Worm (Caenorhabditis elegans): ENCODE results near the gene F29B9.1.

Gene F29B9.1

DNA sequence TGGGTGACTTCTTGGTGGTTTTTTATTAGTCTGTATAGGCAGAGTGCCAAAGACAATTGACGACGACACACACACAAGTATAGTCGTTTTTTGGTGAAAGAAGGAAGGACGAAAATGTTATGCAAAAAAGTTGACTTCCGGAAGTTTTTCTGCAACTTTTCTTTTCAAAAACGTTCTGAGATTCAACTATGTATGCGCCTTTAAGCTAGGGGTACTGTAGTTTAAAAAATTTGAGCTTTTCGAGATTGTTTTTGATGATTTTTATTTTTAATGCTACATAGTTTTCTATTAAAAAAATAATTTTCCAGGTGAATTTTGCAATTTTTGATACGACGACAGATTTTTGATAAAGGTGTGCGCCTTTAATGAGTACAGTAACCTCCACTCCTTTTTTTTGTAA, 2.7 kb downstream of the F29B9.1 start:
- TF ChIP-seq hnd-1 (tag; optimal IDR thresholded peaks at IDR 0.05), result no peak

DNA sequence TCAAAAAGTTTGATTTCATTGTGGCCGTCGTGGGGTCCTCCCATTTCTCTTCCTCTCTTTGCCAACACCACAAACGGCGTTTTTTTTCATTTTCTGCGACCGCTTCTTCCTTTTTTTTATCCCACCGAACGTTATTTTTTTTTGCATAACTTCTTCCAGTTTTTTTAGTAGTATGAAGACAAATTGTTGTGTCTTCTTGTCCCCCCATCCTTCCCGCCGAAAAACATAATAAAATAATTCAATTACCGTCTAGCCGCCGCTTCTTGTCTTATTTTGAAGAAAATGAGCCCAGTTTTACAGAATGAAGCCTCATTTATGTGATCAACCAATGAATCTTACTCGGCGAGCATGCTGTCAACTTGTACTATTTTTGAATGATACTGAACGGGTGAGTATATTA, 4.1 kb downstream of the F29B9.1 start, which contains the start of gene F29B9.12:
Gene F29B9.12, plus strand, starts transcription at position 301 of the 400 bp plus-strand sequence.
- TF ChIP-seq ama-1 (optimal IDR thresholded peaks at IDR 0.05), result no peak

DNA sequence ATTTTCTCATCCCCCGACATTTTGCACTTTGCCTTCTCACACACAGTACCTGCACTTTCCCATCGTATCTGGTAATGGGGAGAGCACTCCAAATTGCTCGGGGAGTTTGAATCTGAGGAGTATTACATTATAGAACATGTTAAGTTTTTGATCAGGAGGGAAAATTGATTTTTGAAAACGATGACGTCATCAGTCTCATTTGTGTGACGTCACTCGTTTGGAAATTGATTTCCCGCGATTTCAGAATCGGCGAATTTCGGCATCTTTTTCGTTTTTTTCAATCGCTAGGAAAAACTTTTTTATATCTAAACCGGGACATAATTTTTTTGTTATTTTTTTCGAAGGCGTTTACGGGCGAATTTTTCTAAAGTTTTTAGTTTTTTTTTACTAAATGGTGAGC, 8.2 kb downstream of the F29B9.1 start:
- TF ChIP-seq scrt-1 (GFP tag; IDR thresholded peaks at IDR 0.05), result no peak
- TF ChIP-seq hmbx-1 (tag; optimal IDR thresholded peaks at IDR 0.05), result no peak
- no peak for TF ChIP-seq hmg-4 (GFP tag; optimal IDR thresholded peaks at IDR 0.05)
- TF ChIP-seq tbx-37 (GFP tag; conservative IDR thresholded peaks at IDR 0.05), result no peak
- TF ChIP-seq aly-1 (tag; optimal IDR thresholded peaks at IDR 0.05), result no peak
- TF ChIP-seq sea-1 (GFP tag; conservative IDR thresholded peaks at IDR 0.05), result no peak
- no peak for TF ChIP-seq flt-1 (GFP tag; IDR thresholded peaks at IDR 0.05)

DNA sequence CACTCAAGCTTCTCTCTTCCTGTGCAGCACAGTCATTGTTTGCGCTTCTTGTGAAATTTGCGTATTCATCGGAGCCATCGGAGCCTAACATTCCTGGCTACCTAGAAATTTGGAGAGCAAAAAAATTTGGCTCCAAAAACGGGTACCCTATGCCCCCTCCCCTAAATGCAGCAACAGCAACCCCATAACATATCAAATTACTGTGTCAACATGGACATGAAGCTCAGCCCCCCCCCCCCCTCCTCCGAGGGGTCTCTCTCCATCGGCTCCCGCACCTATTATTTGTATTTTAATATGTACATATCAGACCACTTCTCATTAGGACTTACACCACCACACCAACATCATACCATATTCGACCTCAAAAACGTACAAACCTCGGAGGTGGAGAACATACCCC, 9.1 kb downstream of the F29B9.1 start:
- TF ChIP-seq sea-1 (GFP tag; conservative IDR thresholded peaks at IDR 0.05) (no peak), pes-1 (GFP tag; IDR thresholded peaks at IDR 0.05) (no peak), hnd-1 (tag; optimal IDR thresholded peaks at IDR 0.05) (no peak), hmbx-1 (tag; optimal IDR thresholded peaks at IDR 0.05) (no peak), ceh-36 (tag; optimal IDR thresholded peaks at IDR 0.05) (no peak)

DNA sequence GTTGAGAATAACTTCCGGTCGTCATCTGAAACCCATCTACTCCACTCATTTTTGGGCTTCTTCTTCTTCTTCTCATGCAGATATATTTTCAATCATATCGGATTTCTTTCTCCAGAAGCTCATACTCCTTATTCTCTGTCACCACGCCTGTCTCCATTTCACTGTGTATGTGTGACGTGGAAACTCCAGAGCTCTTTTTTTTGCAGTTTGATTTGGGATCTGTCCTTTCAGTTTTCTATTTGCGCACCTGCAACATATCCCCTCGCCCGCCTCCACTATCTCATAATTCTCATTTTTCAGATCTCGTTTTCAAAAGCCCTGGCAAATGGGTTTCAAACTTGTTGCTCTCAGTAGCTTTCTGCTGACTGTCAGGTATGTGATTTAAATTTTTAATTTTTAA, 13.5 kb downstream of the F29B9.1 start, which contains the start of gene kin-36:
Gene kin-36, plus strand, starts transcription at position 301 of the 400 bp plus-strand sequence.
- TF ChIP-seq B0310.2 (tag; optimal IDR thresholded peaks at IDR 0.05) (no peak), pes-1 (GFP tag; IDR thresholded peaks at IDR 0.05) (no peak), tbx-37 (GFP tag; conservative IDR thresholded peaks at IDR 0.05) (no peak), F13C5.2 (tag; optimal IDR thresholded peaks at IDR 0.05) (no peak), sea-1 (GFP tag; conservative IDR thresholded peaks at IDR 0.05) (no peak), aly-1 (tag; optimal IDR thresholded peaks at IDR 0.05) (no peak), tra-4 (tag; optimal IDR thresholded peaks at IDR 0.05) (no peak), ets-7 (tag; optimal IDR thresholded peaks at IDR 0.05) (no peak), scrt-1 (GFP tag; IDR thresholded peaks at IDR 0.05) (no peak), ceh-36 (tag; optimal IDR thresholded peaks at IDR 0.05) (no peak), tbx-11 (GFP tag; IDR thresholded peaks at IDR 0.05) (no peak), ama-1 (optimal IDR thresholded peaks at IDR 0.05) (no peak), flt-1 (GFP tag; IDR thresholded peaks at IDR 0.05) (no peak)

DNA sequence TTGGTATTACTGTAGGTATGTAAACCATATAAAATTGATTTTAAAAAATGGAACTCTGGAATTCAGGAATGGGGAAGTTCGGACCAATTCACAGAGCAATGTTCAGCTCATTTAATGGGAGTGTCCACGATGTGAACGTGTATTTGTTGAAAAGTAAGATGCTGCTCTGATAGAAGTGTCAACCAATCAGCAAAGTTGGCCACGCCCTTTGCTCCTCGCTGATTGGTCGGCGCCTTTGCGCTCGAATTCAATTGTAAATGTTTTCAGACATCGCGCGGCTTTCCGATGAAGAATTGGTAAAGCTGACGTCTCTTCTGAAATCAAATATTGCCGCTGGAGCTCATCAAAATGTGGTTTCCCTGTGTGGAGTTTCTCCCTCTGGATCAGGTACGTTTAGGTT, 18.0 kb downstream of the F29B9.1 start:
- TF ChIP-seq hmbx-1 (tag; optimal IDR thresholded peaks at IDR 0.05) (no peak), ceh-36 (tag; optimal IDR thresholded peaks at IDR 0.05) (no peak), flt-1 (GFP tag; IDR thresholded peaks at IDR 0.05) (no peak), hmg-4 (GFP tag; optimal IDR thresholded peaks at IDR 0.05) (no peak), pes-1 (GFP tag; IDR thresholded peaks at IDR 0.05) (no peak), tbx-11 (GFP tag; IDR thresholded peaks at IDR 0.05) (no peak), sea-1 (GFP tag; conservative IDR thresholded peaks at IDR 0.05) (no peak), tra-4 (tag; optimal IDR thresholded peaks at IDR 0.05) (no peak), aly-1 (tag; optimal IDR thresholded peaks at IDR 0.05) (no peak), hnd-1 (tag; optimal IDR thresholded peaks at IDR 0.05) (no peak), B0310.2 (tag; optimal IDR thresholded peaks at IDR 0.05) (no peak), ama-1 (optimal IDR thresholded peaks at IDR 0.05) (no peak), ets-7 (tag; optimal IDR thresholded peaks at IDR 0.05) (no peak)

DNA sequence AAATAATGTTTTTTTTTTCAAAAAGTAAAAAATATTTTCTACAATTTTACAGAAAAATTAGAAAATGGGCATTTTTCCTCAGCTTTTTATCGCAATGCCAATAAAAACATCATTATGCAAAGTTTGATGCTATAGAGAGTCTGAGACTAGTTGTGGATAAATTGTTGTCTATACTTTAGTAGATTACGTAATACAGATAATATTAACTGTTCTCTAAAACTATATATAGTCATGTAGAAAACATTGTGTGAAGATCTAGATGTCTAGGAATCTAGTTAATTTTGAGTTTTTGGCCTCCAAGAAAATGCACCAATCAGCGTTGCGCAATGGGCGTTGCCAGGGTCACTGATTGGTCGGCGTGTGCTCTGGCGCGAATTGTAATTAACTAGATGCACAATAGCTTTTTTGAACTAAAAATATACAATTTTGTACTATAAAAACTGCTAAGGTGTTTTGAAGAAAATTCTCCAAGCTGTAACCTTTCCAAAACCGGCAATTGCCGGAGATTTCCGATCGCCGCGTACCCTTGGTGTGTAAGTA, 21.2 kb downstream of the F29B9.1 start:
- no peak for TF ChIP-seq aly-1 (tag; optimal IDR thresholded peaks at IDR 0.05)
- TF ChIP-seq ets-7 (tag; optimal IDR thresholded peaks at IDR 0.05), result no peak
- no peak for TF ChIP-seq ama-1 (optimal IDR thresholded peaks at IDR 0.05)
- TF ChIP-seq tbx-37 (GFP tag; conservative IDR thresholded peaks at IDR 0.05), result no peak
- no peak for TF ChIP-seq B0310.2 (tag; optimal IDR thresholded peaks at IDR 0.05)
- no peak for TF ChIP-seq ceh-36 (tag; optimal IDR thresholded peaks at IDR 0.05)
- TF ChIP-seq tra-4 (tag; optimal IDR thresholded peaks at IDR 0.05), result no peak
- TF ChIP-seq ceh-13 (GFP tag; optimal IDR thresholded peaks at IDR 0.05), result no peak
- no peak for TF ChIP-seq hmbx-1 (tag; optimal IDR thresholded peaks at IDR 0.05)

DNA sequence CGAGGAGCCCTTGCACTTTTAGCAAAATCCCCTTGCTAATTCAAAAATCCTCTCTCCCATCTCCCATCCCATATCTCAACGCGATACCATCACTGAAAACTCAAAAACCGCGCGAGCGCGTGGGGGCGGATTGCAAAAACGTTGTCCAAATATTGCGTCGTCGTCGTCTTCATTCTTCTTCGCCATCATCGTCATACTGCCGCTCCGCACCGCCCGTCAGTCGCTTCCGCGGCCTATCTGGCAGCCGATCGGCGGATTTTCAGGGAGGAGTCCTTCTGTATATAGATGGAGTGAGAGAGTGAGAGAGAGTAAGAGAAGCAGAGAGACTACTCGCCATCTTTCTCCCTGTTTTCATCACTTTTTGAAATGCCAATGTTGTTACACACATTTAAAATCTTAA, 21.7 kb downstream of the F29B9.1 start:
- no peak for TF ChIP-seq pes-1 (GFP tag; IDR thresholded peaks at IDR 0.05)

DNA sequence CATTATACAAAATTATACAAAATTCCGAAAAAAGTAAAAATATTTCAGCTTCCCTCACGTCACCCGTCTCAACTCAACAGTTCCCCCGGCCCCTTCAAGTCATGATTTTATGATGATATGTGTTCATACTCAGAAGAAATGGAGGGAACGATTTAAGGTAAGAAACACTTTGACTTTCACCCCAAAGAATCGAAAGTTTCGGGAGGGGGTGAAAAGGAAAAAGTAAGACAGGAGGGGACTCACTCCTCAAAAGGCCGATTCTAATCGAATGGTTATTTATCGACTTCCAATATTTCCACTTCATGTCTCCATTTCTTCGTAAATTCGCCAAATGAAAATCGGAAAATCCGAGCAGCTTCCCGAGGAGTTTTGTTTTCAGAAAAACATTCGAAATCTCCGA, 23.0 kb downstream of the F29B9.1 start, which contains the start of gene bus-4:
Gene bus-4, plus strand, starts transcription at position 49 of the 400 bp plus-strand sequence.
- no peak for TF ChIP-seq tbx-37 (GFP tag; conservative IDR thresholded peaks at IDR 0.05)
- no peak for TF ChIP-seq scrt-1 (GFP tag; IDR thresholded peaks at IDR 0.05)
- TF ChIP-seq hnd-1 (tag; optimal IDR thresholded peaks at IDR 0.05), result no peak
- no peak for TF ChIP-seq hmbx-1 (tag; optimal IDR thresholded peaks at IDR 0.05)
- TF ChIP-seq ets-7 (tag; optimal IDR thresholded peaks at IDR 0.05), result no peak
- TF ChIP-seq F13C5.2 (tag; optimal IDR thresholded peaks at IDR 0.05), result no peak
- TF ChIP-seq hmg-4 (GFP tag; optimal IDR thresholded peaks at IDR 0.05), result no peak
- TF ChIP-seq flt-1 (GFP tag; IDR thresholded peaks at IDR 0.05), result no peak
- no peak for TF ChIP-seq pes-1 (GFP tag; IDR thresholded peaks at IDR 0.05)
- no peak for TF ChIP-seq tra-4 (tag; optimal IDR thresholded peaks at IDR 0.05)
- TF ChIP-seq B0310.2 (tag; optimal IDR thresholded peaks at IDR 0.05), result no peak
- TF ChIP-seq ceh-36 (tag; optimal IDR thresholded peaks at IDR 0.05), result no peak
- TF ChIP-seq ama-1 (optimal IDR thresholded peaks at IDR 0.05), result no peak
